Fruit fly (Drosophila melanogaster): ENCODE data around the gene Socs16D.
A peak's percentile ranks its signal among the peaks of the same experiment; 100 is the strongest.

Socs16D gene

DNA sequence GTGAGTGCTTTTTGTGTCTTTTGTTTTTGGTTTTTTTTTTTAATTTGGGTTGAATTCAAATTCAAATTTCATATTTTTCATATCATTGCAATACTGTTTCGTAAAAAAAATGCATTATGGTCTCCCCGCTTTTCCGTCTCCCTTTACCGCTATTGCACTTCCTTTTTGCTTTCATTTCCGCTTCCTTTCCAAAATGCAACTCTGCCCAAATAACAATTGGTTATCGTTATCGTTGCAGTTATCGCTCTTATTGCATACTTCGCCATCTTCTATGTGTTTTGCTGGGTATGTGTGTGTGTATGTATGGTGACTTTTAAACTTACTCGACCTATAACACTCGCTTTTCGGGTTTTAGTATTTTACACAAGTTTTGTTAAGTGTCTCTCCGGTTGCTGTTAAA lies 37.7 kb upstream of the Socs16D start (continued):
- TF ChIP-seq CG6689 (GFP tag; IDR thresholded peaks at IDR 0.05), result no peak
- TF ChIP-seq Drgx (GFP tag; IDR thresholded peaks at IDR 0.05), result no peak
- no peak for TF ChIP-seq CG34422 (GFP tag; IDR thresholded peaks at IDR 0.05)
- no peak for TF ChIP-seq NK7.1 (GFP tag; optimal IDR thresholded peaks at IDR 0.05)
- no peak for TF ChIP-seq Ets65A (GFP tag)
- TF ChIP-seq ro (GFP tag; IDR thresholded peaks at IDR 0.05), result no peak
- TF ChIP-seq Ets97D (GFP tag; optimal IDR thresholded peaks at IDR 0.05), result peak; percentile 62
- no peak for TF ChIP-seq Optix (GFP tag; IDR thresholded peaks at IDR 0.05)
- TF ChIP-seq CG2202 (tag; optimal IDR thresholded peaks at IDR 0.05), result no peak
- TF ChIP-seq slou (GFP tag; optimal IDR thresholded peaks at IDR 0.05), result no peak
- no peak for TF ChIP-seq CG12659 (GFP tag; optimal IDR thresholded peaks at IDR 0.05)
- TF ChIP-seq inv (GFP tag; IDR thresholded peaks at IDR 0.05; ENCODE audit: partially characterized antibody), result no peak
- TF ChIP-seq schlank (tag; optimal IDR thresholded peaks at IDR 0.05), result no peak
- TF ChIP-seq ara (GFP tag; IDR thresholded peaks at IDR 0.05), result no peak
- no peak for TF ChIP-seq trem (tag; optimal IDR thresholded peaks at IDR 0.05)
- no peak for TF ChIP-seq CG8478 (optimal IDR thresholded peaks at IDR 0.05)
- no peak for TF ChIP-seq CG14014 (GFP tag; IDR thresholded peaks at IDR 0.05)
- TF ChIP-seq lilli (GFP tag; optimal IDR thresholded peaks at IDR 0.05), result no peak
- no peak for TF ChIP-seq ci (GFP tag; IDR thresholded peaks at IDR 0.05)
- TF ChIP-seq hth (optimal IDR thresholded peaks at IDR 0.05), result no peak
- no peak for TF ChIP-seq CG8944 (GFP tag; optimal IDR thresholded peaks at IDR 0.05)
- no peak for TF ChIP-seq Scr (GFP tag; IDR thresholded peaks at IDR 0.05; ENCODE audit: partially characterized antibody)
- no peak for TF ChIP-seq CG2678 (tag; optimal IDR thresholded peaks at IDR 0.05)

- TF ChIP-seq nmo (GFP tag; optimal IDR thresholded peaks at IDR 0.05), result peak; percentile 12
- peak; percentile 2 for TF ChIP-seq nom (GFP tag; optimal IDR thresholded peaks at IDR 0.05)
- TF ChIP-seq CoRest (tag; optimal IDR thresholded peaks at IDR 0.05), result peak; percentile 40
- TF ChIP-seq Ets97D (GFP tag; optimal IDR thresholded peaks at IDR 0.05), result peak; percentile 15
- peak; percentile 19 for TF ChIP-seq CG30403 (GFP tag; optimal IDR thresholded peaks at IDR 0.05)
- TF ChIP-seq dpn (GFP tag; optimal IDR thresholded peaks at IDR 0.05), result peak in 1 of 2 experiments; percentile 16
- TF ChIP-seq luna (GFP tag; optimal IDR thresholded peaks at IDR 0.05), result no peak
- TF ChIP-seq CG13296 (GFP tag; optimal IDR thresholded peaks at IDR 0.05), result peak; percentile 8
- TF ChIP-seq Dp (GFP tag; optimal IDR thresholded peaks at IDR 0.05), result peak; percentile 14
- TF ChIP-seq Sry-δ (GFP tag; optimal IDR thresholded peaks at IDR 0.05), result peak; percentile 14
- peak; percentile 31 for TF ChIP-seq CG1603 (tag; optimal IDR thresholded peaks at IDR 0.05)
- TF ChIP-seq chif (GFP tag; optimal IDR thresholded peaks at IDR 0.05), result no peak
- peak; percentile 11 for TF ChIP-seq CG8388 (GFP tag; optimal IDR thresholded peaks at IDR 0.05)
- TF ChIP-seq CG13775 (GFP tag; optimal IDR thresholded peaks at IDR 0.05), result peak; percentile 36
- peak; percentile 1 for TF ChIP-seq B-H2 (GFP tag; optimal IDR thresholded peaks at IDR 0.05)
- peak; percentile 40 for TF ChIP-seq gem (tag; optimal IDR thresholded peaks at IDR 0.05)
- TF ChIP-seq lilli (GFP tag; optimal IDR thresholded peaks at IDR 0.05), result peak; percentile 6
- TF ChIP-seq CG18262 (tag; optimal IDR thresholded peaks at IDR 0.05), result peak; percentile 21
- TF ChIP-seq BEAF-32 (GFP tag; optimal IDR thresholded peaks at IDR 0.05), result peak; percentile 43
- TF ChIP-seq stwl (tag; optimal IDR thresholded peaks at IDR 0.05), result peak; percentile 42
- peak; percentile 28 for TF ChIP-seq CG4617 (GFP tag; optimal IDR thresholded peaks at IDR 0.05; ENCODE audit: borderline replicate concordance)
- no peak for TF ChIP-seq CG7271 (tag; optimal IDR thresholded peaks at IDR 0.05)
- no peak for TF ChIP-seq cg (GFP tag; optimal IDR thresholded peaks at IDR 0.05)
- peak; percentile 19 for TF ChIP-seq CG9727 (GFP tag; optimal IDR thresholded peaks at IDR 0.05)
- peak; percentile 47 for TF ChIP-seq CG8924 (tag; optimal IDR thresholded peaks at IDR 0.05)
- peak; percentile 64 for TF ChIP-seq row (GFP tag; IDR thresholded peaks at IDR 0.05)
- TF ChIP-seq CG3847 (GFP tag; IDR thresholded peaks at IDR 0.05), result peak; percentile 18; the same call in 1 of the 2 replicates
- peak; percentile 53 for TF ChIP-seq CG2116 (GFP tag; optimal IDR thresholded peaks at IDR 0.05)
- TF ChIP-seq onecut (GFP tag; IDR thresholded peaks at IDR 0.05), result no peak
- TF ChIP-seq sens (GFP tag), result peak; percentile 58
- peak; percentile 46 for TF ChIP-seq pzg (GFP tag; optimal IDR thresholded peaks at IDR 0.05)
These were observed 33.3 kb upstream of the Socs16D start, which contains the start of the genes Arp8 and CG6769 for dm6 chrX:17860711-17861110. TSS of gene Arp8 (minus strand) at chrX:17860800. TSS of gene CG6769 (plus strand) at chrX:17861002.
